Worm (Caenorhabditis elegans): ENCODE measurements around the gene K07C5.9.

K07C5.9 gene

ce11 chrV:10371177-10371576 is 21.2 kb upstream of the K07C5.9 start (continued):
- TF ChIP-seq egl-27 (tag; optimal IDR thresholded peaks at IDR 0.05) (no peak), dmd-8 (GFP tag; IDR thresholded peaks at IDR 0.05) (no peak), cey-2 (tag; optimal IDR thresholded peaks at IDR 0.05; ENCODE audit: borderline replicate concordance, insufficient read depth) (peak; percentile 59), Y48G9A.11 (GFP tag; IDR thresholded peaks at IDR 0.05) (no peak), daf-12 (tag; optimal IDR thresholded peaks at IDR 0.05) (no peak), lin-15B (tag; optimal IDR thresholded peaks at IDR 0.05) (no peak), dmd-9 (GFP tag; IDR thresholded peaks at IDR 0.05) (no peak), snpc-1.2 (GFP tag; IDR thresholded peaks at IDR 0.05) (no peak), Y5F2A.4 (GFP tag; optimal IDR thresholded peaks at IDR 0.05) (no peak), ceh-62 (tag; optimal IDR thresholded peaks at IDR 0.05) (no peak), nhr-77 (tag; optimal IDR thresholded peaks at IDR 0.05) (peak; percentile 65), mdl-1 (tag; optimal IDR thresholded peaks at IDR 0.05) (peak in 1 of 2 experiments; percentile 66), zfp-2 (tag; optimal IDR thresholded peaks at IDR 0.05) (no peak), lsy-2 (tag; optimal IDR thresholded peaks at IDR 0.05) (no peak), pha-4 (GFP tag; IDR thresholded peaks at IDR 0.05) (no peak), pha-4 (tag; optimal IDR thresholded peaks at IDR 0.05) (no peak), madf-5 (GFP tag; IDR thresholded peaks at IDR 0.05) (no peak), daf-8 (GFP tag; IDR thresholded peaks at IDR 0.05) (no peak), zag-1 (tag; optimal IDR thresholded peaks at IDR 0.05) (no peak), nhr-6 (tag; optimal IDR thresholded peaks at IDR 0.05) (peak; percentile 5), gei-8 (GFP tag; optimal IDR thresholded peaks at IDR 0.05) (no peak), dmd-6 (GFP tag; IDR thresholded peaks at IDR 0.05) (peak; percentile 95), daf-19 (GFP tag; conservative IDR thresholded peaks at IDR 0.05) (no peak), nhr-41 (GFP tag; IDR thresholded peaks at IDR 0.05) (no peak), attf-4 (tag; optimal IDR thresholded peaks at IDR 0.05) (no peak), daf-16 (GFP tag; optimal IDR thresholded peaks at IDR 0.05) (no peak), daf-16 (tag; optimal IDR thresholded peaks at IDR 0.05) (peak; percentile 83), unc-130 (GFP tag; optimal IDR thresholded peaks at IDR 0.05) (no peak), nhr-102 (tag; optimal IDR thresholded peaks at IDR 0.05) (no peak), tra-1 (GFP tag; IDR thresholded peaks at IDR 0.05) (peak; percentile 74; the same call in 1 of the 2 replicates), T26A8.4 (GFP tag; IDR thresholded peaks at IDR 0.05) (no peak), F26F4.8 (GFP tag; conservative IDR thresholded peaks at IDR 0.05) (no peak), mxl-2 (GFP tag; conservative IDR thresholded peaks at IDR 0.05) (no peak), D1046.2 (GFP tag; IDR thresholded peaks at IDR 0.05) (no peak), lin-1 (GFP tag; IDR thresholded peaks at IDR 0.05) (no peak), T20F7.1 (GFP tag; optimal IDR thresholded peaks at IDR 0.05) (peak; percentile 56), ama-1 (optimal IDR thresholded peaks at IDR 0.05) (no peak), sdz-12 (GFP tag; optimal IDR thresholded peaks at IDR 0.05) (no peak), aha-1 (tag) (peak; percentile 1), nhr-10 (tag; optimal IDR thresholded peaks at IDR 0.05) (peak; percentile 18), nhr-76 (tag; optimal IDR thresholded peaks at IDR 0.05) (no peak), nhr-42 (GFP tag; IDR thresholded peaks at IDR 0.05) (no peak), R02D3.7 (tag; optimal IDR thresholded peaks at IDR 0.05) (no peak), pqm-1 (tag; optimal IDR thresholded peaks at IDR 0.05) (peak; percentile 38), vab-7 (GFP tag; IDR thresholded peaks at IDR 0.05) (no peak), ztf-11 (tag; optimal IDR thresholded peaks at IDR 0.05) (no peak), F49E8.2 (tag; optimal IDR thresholded peaks at IDR 0.05; ENCODE audit: borderline replicate concordance) (no peak), spr-1 (tag; optimal IDR thresholded peaks at IDR 0.05) (no peak), hif-1 (tag; optimal IDR thresholded peaks at IDR 0.05) (peak in 1 of 2 experiments; percentile 45), unc-39 (tag; optimal IDR thresholded peaks at IDR 0.05) (no peak), duxl-1 (tag; optimal IDR thresholded peaks at IDR 0.05; ENCODE audit: poor library complexity) (no peak), ctbp-1 (GFP tag; IDR thresholded peaks at IDR 0.05) (no peak), zip-2 (tag; optimal IDR thresholded peaks at IDR 0.05) (no peak)
